Worm (Caenorhabditis elegans): Measurements from ENCODE around the gene nspb-1.

DNA sequence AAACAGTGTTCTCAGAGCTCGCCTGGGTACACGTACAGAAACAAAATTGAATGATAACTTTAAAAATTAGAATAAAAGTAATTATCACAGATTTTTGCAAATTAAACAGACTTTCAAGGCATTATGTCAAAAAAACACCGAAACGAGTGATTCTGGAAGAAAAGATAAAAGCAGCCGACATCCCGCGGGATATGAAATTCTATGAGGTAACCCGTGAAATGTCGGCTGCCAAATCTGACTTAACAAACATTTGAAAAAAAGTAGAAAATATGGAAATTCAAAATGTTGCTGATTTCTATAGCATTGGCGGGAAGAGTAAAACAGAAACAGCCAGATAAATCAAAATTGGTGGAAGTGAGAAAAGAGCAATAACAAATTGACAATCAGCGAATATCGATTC lies 25.3 kb downstream of the nspb-1 start:
- TF ChIP-seq lin-39 (tag; optimal IDR thresholded peaks at IDR 0.05) = no peak
- TF ChIP-seq ama-1 (optimal IDR thresholded peaks at IDR 0.05) = no peak
- no peak for TF ChIP-seq zag-1 (tag; optimal IDR thresholded peaks at IDR 0.05)
- no peak for TF ChIP-seq snpc-4 (tag; optimal IDR thresholded peaks at IDR 0.05)
- TF ChIP-seq nhr-25 (tag; optimal IDR thresholded peaks at IDR 0.05) = no peak
- TF ChIP-seq lin-13 (GFP tag; optimal IDR thresholded peaks at IDR 0.05) = no peak
- no peak for TF ChIP-seq ceh-82 (tag; optimal IDR thresholded peaks at IDR 0.05)
- no peak for TF ChIP-seq Y55F3AM.14 (GFP tag; optimal IDR thresholded peaks at IDR 0.05)
- no peak for TF ChIP-seq aly-2 (tag; optimal IDR thresholded peaks at IDR 0.05)
- no peak for TF ChIP-seq mdl-1 (tag; optimal IDR thresholded peaks at IDR 0.05)
- no peak for TF ChIP-seq elt-3 (tag; optimal IDR thresholded peaks at IDR 0.05)
- no peak for TF ChIP-seq ztf-4 (tag; optimal IDR thresholded peaks at IDR 0.05)
- no peak for TF ChIP-seq nhr-11 (tag; optimal IDR thresholded peaks at IDR 0.05)

Data from whole organism, L2 larva.